Worm (Caenorhabditis elegans): Measurements from ENCODE around the gene Y39G8B.10.

DNA sequence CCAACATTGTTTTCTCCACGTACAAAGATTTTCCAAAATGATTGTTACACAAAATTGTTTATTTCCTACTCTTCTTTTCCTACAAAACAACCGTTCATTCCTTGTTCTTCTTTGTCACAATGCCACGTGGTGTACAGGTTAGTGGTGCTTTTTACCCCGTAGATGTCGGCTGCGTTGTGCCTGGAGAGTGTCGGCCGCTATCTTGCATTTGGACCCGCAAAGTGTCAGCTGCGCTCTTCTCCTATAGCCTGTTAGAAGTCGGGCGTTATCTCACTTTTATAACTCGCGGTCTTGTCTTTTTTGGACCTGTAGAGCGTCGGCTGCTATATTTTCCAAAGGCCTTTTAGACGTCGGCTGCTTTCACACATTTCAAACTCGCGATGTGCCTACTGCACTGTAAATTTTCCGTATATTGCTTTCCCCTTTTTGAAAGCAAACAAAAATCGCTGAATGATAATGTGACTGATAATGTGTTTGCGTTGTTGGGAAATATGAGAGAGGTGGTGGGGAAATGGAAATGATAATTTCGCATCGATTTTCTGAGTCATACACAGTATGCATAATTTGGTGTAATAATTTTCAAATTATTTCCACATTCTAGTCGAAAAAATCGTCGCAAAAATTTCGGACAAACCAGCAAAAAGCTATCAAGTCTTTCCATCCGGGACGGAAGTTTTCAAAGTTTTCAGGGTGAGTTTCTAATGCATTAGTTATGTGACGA is 27.9 kb upstream of the Y39G8B.10 start, which contains the start of gene F01D5.8:
- TF ChIP-seq fax-1 (tag; optimal IDR thresholded peaks at IDR 0.05) = no peak
- TF ChIP-seq Y22D7AL.16 (tag; optimal IDR thresholded peaks at IDR 0.05) = no peak
- no peak for TF ChIP-seq ceh-19 (GFP tag; optimal IDR thresholded peaks at IDR 0.05)
- no peak for TF ChIP-seq hlh-30 (tag; optimal IDR thresholded peaks at IDR 0.05; ENCODE audit: insufficient read depth)
- TF ChIP-seq lin-11 (tag; optimal IDR thresholded peaks at IDR 0.05) = no peak
- TF ChIP-seq che-1 (tag; optimal IDR thresholded peaks at IDR 0.05) = no peak
- no peak for TF ChIP-seq nhr-232 (tag; optimal IDR thresholded peaks at IDR 0.05)
- TF ChIP-seq pros-1 (tag; optimal IDR thresholded peaks at IDR 0.05) = no peak
- no peak for TF ChIP-seq F13H6.1 (tag; optimal IDR thresholded peaks at IDR 0.05)
- no peak for TF ChIP-seq syd-9 (tag; optimal IDR thresholded peaks at IDR 0.05)
- no peak for TF ChIP-seq fkh-10 (GFP tag; optimal IDR thresholded peaks at IDR 0.05)
- no peak for TF ChIP-seq unc-42 (tag; optimal IDR thresholded peaks at IDR 0.05)

Data from whole organism, late embryonic.